Fruit fly (Drosophila melanogaster) whole organism, embryonic: ENCODE data around the gene CG43134.

Experiments used
- Bgb ChIP-seq: fragments of 200-800 bp; sonication (Bioruptor generic); IDR thresholded peaks from 2 replicates; pipeline ENCODE4 v1.3.6; 2022; ENCODE audit warnings: missing biosample characterization, missing genetic modification characterization; ENCODE audit not compliant: partially characterized antibody
- Bteb2 ChIP-seq: fragments of 200-800 bp; sonication (Bioruptor generic); optimal IDR thresholded peaks from 2 replicates; lab custom pipeline; 2016; ENCODE audit warnings: missing biosample characterization, missing genetic modification characterization
- CG13287 ChIP-seq: fragments of 200-800 bp; sonication (Bioruptor generic); IDR thresholded peaks from 2 replicates; pipeline ENCODE4 v1.3.6; 2022; ENCODE audit warnings: missing biosample characterization, missing genetic modification characterization; ENCODE audit not compliant: partially characterized antibody
- CG14860 ChIP-seq: fragments of 200-800 bp; sonication (Bioruptor generic); IDR thresholded peaks from 3 replicates; pipeline ENCODE4 v1.3.6; 2022; ENCODE audit warnings: missing biosample characterization, missing genetic modification characterization; ENCODE audit not compliant: partially characterized antibody
- CG3995 ChIP-seq: fragments of 200-800 bp; sonication (Bioruptor generic); optimal IDR thresholded peaks from 3 replicates; lab custom pipeline; 2016; ENCODE audit warnings: missing biosample characterization, missing genetic modification characterization
- CG4820 ChIP-seq: fragments of 200-800 bp; sonication (Bioruptor generic); optimal IDR thresholded peaks from 3 replicates; lab custom pipeline; 2016; ENCODE audit warnings: missing biosample characterization, missing genetic modification characterization
- CG6175 ChIP-seq: fragments of 200-800 bp; sonication (Bioruptor generic); IDR thresholded peaks from 3 replicates; pipeline ENCODE4 v1.3.6; 2022; ENCODE audit warnings: missing biosample characterization, missing genetic modification characterization
- Mes4 ChIP-seq: fragments of 200-800 bp; sonication (Bioruptor generic); optimal IDR thresholded peaks from 2 replicates; lab custom pipeline; 2016; ENCODE audit warnings: missing biosample characterization, missing genetic modification characterization
- Mrtf ChIP-seq: fragments of 200-800 bp; sonication (Bioruptor generic); IDR thresholded peaks from 3 replicates; pipeline ENCODE4 v1.3.6; 2022; ENCODE audit warnings: missing biosample characterization, missing genetic modification characterization
- az2 ChIP-seq: fragments of 200-800 bp; sonication (Bioruptor generic); optimal IDR thresholded peaks from 3 replicates; lab custom pipeline; 2016; ENCODE audit warnings: missing biosample characterization, missing genetic modification characterization
- ci ChIP-seq: fragments of 200-800 bp; sonication (Bioruptor generic); IDR thresholded peaks from 3 replicates; pipeline ENCODE4 v1.3.6; 2022; ENCODE audit warnings: missing biosample characterization, missing genetic modification characterization
- knrl ChIP-seq: fragments of 200-800 bp; sonication (Bioruptor generic); IDR thresholded peaks from 3 replicates; pipeline ENCODE4 v1.3.6; 2022; ENCODE audit warnings: missing biosample characterization, missing genetic modification characterization; ENCODE audit not compliant: partially characterized antibody
- nerfin-1 ChIP-seq: fragments of 200-800 bp; sonication (Bioruptor generic); optimal IDR thresholded peaks from 3 replicates; lab custom pipeline; 2019; ENCODE audit warnings: missing biosample characterization, mild to moderate bottlenecking, missing genetic modification characterization, moderate library complexity
- usp ChIP-seq: fragments of >200 bp; optimal IDR thresholded peaks from 2 replicates; lab custom pipeline; 2017; ENCODE audit warnings: missing biosample characterization, missing genetic modification characterization

dm6 chrX:4268401-4268800 lies 21.3 kb downstream of the CG43134 start, which contains the start of gene CG15572:
- TF ChIP-seq usp (no peak), CG14860 (GFP tag; lab: Robert Waterston, UW) (no peak), ci (no peak), CG13287 (GFP tag; lab: Robert Waterston, UW) (no peak), nerfin-1 (tag; lab: Kevin White, UChicago) (no peak), Mrtf (GFP tag; lab: Robert Waterston, UW) (no peak), az2 (GFP tag; lab: Kevin White, UChicago) (no peak), CG3995 (GFP tag; lab: Kevin White, UChicago) (no peak), Bgb (GFP tag; lab: Robert Waterston, UW) (no peak), knrl (GFP tag; lab: Robert Waterston, UW) (no peak), Bteb2 (no peak), CG6175 (GFP tag; lab: Robert Waterston, UW) (no peak), Mes4 (GFP tag; lab: Kevin White, UChicago) (no peak), CG4820 (GFP tag; lab: Kevin White, UChicago) (no peak)
